Fruit fly (Drosophila melanogaster) whole organism, embryonic: ENCODE results near the gene BTBD9.

Experiments
- Atf3 ChIP-seq: fragments of 200-800 bp; sonication (Bioruptor generic); optimal IDR thresholded peaks from 3 replicates; lab custom pipeline; 2016; ENCODE audit warnings: missing biosample characterization, missing genetic modification characterization
- Blimp-1 ChIP-seq: fragments of 200-800 bp; sonication (Bioruptor generic); optimal IDR thresholded peaks from 3 replicates; lab custom pipeline; 2018; ENCODE audit warnings: missing biosample characterization, missing genetic modification characterization, mild to moderate bottlenecking, moderate library complexity, missing genetic modification reagents
- BtbVII ChIP-seq: fragments of 200-800 bp; sonication (Bioruptor generic); optimal IDR thresholded peaks from 3 replicates; lab custom pipeline; 2017; ENCODE audit warnings: missing biosample characterization, mild to moderate bottlenecking, missing genetic modification characterization
- CG1024 ChIP-seq: fragments of 200-800 bp; sonication (Bioruptor generic); IDR thresholded peaks from 2 replicates; pipeline ENCODE4 v1.3.6; 2022; ENCODE audit warnings: missing biosample characterization, missing genetic modification characterization
- CG11398 ChIP-seq: fragments of 200-800 bp; sonication (Bioruptor generic); optimal IDR thresholded peaks from 2 replicates; lab custom pipeline; 2016; ENCODE audit warnings: missing biosample characterization, missing genetic modification characterization
- CG12071 ChIP-seq: fragments of 200-800 bp; sonication (Bioruptor generic); optimal IDR thresholded peaks from 3 replicates; lab custom pipeline; 2018; ENCODE audit warnings: missing biosample characterization, mild to moderate bottlenecking, missing genetic modification characterization
- CG1233 ChIP-seq: fragments of 200-800 bp; sonication (Bioruptor generic); optimal IDR thresholded peaks from 4 replicates; lab custom pipeline; 2018; ENCODE audit warnings: missing biosample characterization, mild to moderate bottlenecking, missing genetic modification characterization
- CG12769 ChIP-seq: fragments of 200-800 bp; sonication (Bioruptor generic); optimal IDR thresholded peaks from 2 replicates; lab custom pipeline; 2019; ENCODE audit warnings: missing biosample characterization, mild to moderate bottlenecking, missing genetic modification characterization, moderate library complexity
- CG15011 ChIP-seq: fragments of 200-800 bp; sonication (Bioruptor generic); optimal IDR thresholded peaks from 3 replicates; lab custom pipeline; 2018; ENCODE audit warnings: missing biosample characterization, mild to moderate bottlenecking, missing genetic modification characterization
- CG15269 ChIP-seq: fragments of 200-800 bp; sonication (Bioruptor generic); optimal IDR thresholded peaks from 2 replicates; lab custom pipeline; 2018; ENCODE audit warnings: missing biosample characterization, mild to moderate bottlenecking, missing genetic modification characterization, moderate library complexity
- CG16863 ChIP-seq: fragments of 200-800 bp; sonication (Bioruptor generic); optimal IDR thresholded peaks from 3 replicates; lab custom pipeline; 2016; ENCODE audit warnings: missing biosample characterization, missing genetic modification characterization
- CG17328 ChIP-seq: fragments of 200-800 bp; sonication (Bioruptor generic); IDR thresholded peaks from 2 replicates; pipeline ENCODE4 v1.3.6; 2022; ENCODE audit warnings: missing biosample characterization, missing genetic modification characterization
- CG17612 ChIP-seq: fragments of 200-800 bp; sonication (Bioruptor generic); IDR thresholded peaks from 2 replicates; pipeline ENCODE4 v1.3.6; 2022; ENCODE audit warnings: missing biosample characterization, missing genetic modification characterization
- CG18011 ChIP-seq: fragments of 200-800 bp; sonication (Bioruptor generic); optimal IDR thresholded peaks from 2 replicates; lab custom pipeline; 2017; ENCODE audit warnings: missing biosample characterization, missing genetic modification characterization, mild to moderate bottlenecking, moderate library complexity, missing genotype
- CG2199 ChIP-seq: fragments of 200-800 bp; sonication (Bioruptor generic); IDR thresholded peaks from 3 replicates; pipeline ENCODE4 v1.3.6; 2022; ENCODE audit warnings: missing biosample characterization, missing genetic modification characterization
- CG30020 ChIP-seq: fragments of 200-800 bp; optimal IDR thresholded peaks from 2 replicates; lab custom pipeline; 2019; ENCODE audit warnings: missing biosample characterization, mild to moderate bottlenecking, missing genetic modification characterization, moderate library complexity
- CG31224 ChIP-seq: fragments of 200-800 bp; sonication (Bioruptor generic); IDR thresholded peaks from 2 replicates; pipeline ENCODE4 v1.3.6; 2022; ENCODE audit warnings: missing biosample characterization, missing genetic modification characterization
- CG32767 ChIP-seq: fragments of 200-800 bp; sonication (Bioruptor generic); IDR thresholded peaks from 2 replicates; pipeline ENCODE4 v1.3.6; 2022; ENCODE audit warnings: missing biosample characterization, missing genetic modification characterization
- CG3281 ChIP-seq: fragments of 200-800 bp; sonication (Bioruptor generic); optimal IDR thresholded peaks from 3 replicates; lab custom pipeline; 2017; ENCODE audit warnings: missing biosample characterization, mild to moderate bottlenecking, missing genetic modification characterization
- CG3838 ChIP-seq: fragments of 200-800 bp; sonication (Bioruptor generic); optimal IDR thresholded peaks from 3 replicates; lab custom pipeline; 2016; ENCODE audit warnings: missing biosample characterization, missing genetic modification characterization
- CG7357 ChIP-seq: fragments of 200-800 bp; sonication (Bioruptor generic); IDR thresholded peaks from 3 replicates; pipeline ENCODE4 v1.3.6; 2022; ENCODE audit warnings: missing biosample characterization, missing genetic modification characterization
- CG8924 ChIP-seq: fragments of 200-800 bp; optimal IDR thresholded peaks from 3 replicates; lab custom pipeline; 2019; ENCODE audit warnings: missing biosample characterization, mild to moderate bottlenecking, missing genetic modification characterization, moderate library complexity
- Eip74EF ChIP-seq, 2 experiments: fragments of 200-800 bp in 1 of 2; fragments of >200 bp in 1 of 2; sonication (Bioruptor generic) in 1 of 2; optimal IDR thresholded peaks; 2 replicates each; lab custom pipeline; 2017 to 2019; ENCODE audit warnings: missing biosample characterization in 2 of 2, missing genetic modification characterization in 2 of 2, mild to moderate bottlenecking in 1 of 2, moderate library complexity in 1 of 2
- GATAe ChIP-seq: fragments of 200-800 bp; sonication (Bioruptor generic); conservative IDR thresholded peaks from 2 replicates; pipeline ENCODE4 v1.3.6; 2022; ENCODE audit warnings: missing biosample characterization, missing genetic modification characterization
- H2.0 ChIP-seq: fragments of 200-800 bp; sonication (Bioruptor generic); IDR thresholded peaks from 2 replicates; pipeline ENCODE4 v1.3.6; 2022; ENCODE audit warnings: missing biosample characterization, missing genetic modification characterization
- Hr51 ChIP-seq, 2 experiments: fragments of 200-800 bp; sonication (Bioruptor generic); optimal IDR thresholded peaks; 2 replicates in 1 of 2; 3 replicates in 1 of 2; lab custom pipeline; 2016 to 2018; ENCODE audit warnings: missing biosample characterization in 2 of 2, missing genetic modification characterization in 2 of 2, mild to moderate bottlenecking in 1 of 2, moderate library complexity in 1 of 2
- Meics ChIP-seq: fragments of 200-800 bp; sonication (Bioruptor generic); optimal IDR thresholded peaks from 2 replicates; lab custom pipeline; 2017; ENCODE audit warnings: missing biosample characterization, mild to moderate bottlenecking, missing genetic modification characterization
- NFAT ChIP-seq: fragments of 200-800 bp; sonication (Bioruptor generic); IDR thresholded peaks from 2 replicates; pipeline ENCODE4 v1.3.6; 2022; ENCODE audit warnings: missing biosample characterization, missing genetic modification characterization
- Sox100B ChIP-seq: fragments of 200-800 bp; sonication (Bioruptor generic); optimal IDR thresholded peaks from 3 replicates; lab custom pipeline; 2018; ENCODE audit warnings: missing biosample characterization, mild to moderate bottlenecking, missing genetic modification characterization
- YL-1 ChIP-seq: fragments of 200-800 bp; sonication (Bioruptor generic); optimal IDR thresholded peaks from 3 replicates; lab custom pipeline; 2017; ENCODE audit warnings: missing biosample characterization, mild to moderate bottlenecking, missing genetic modification characterization
- br ChIP-seq: fragments of >200 bp; optimal IDR thresholded peaks from 2 replicates; lab custom pipeline; 2017
- dati ChIP-seq: fragments of 200-800 bp; sonication (Bioruptor generic); IDR thresholded peaks from 2 replicates; pipeline ENCODE4 v1.3.6; 2022; ENCODE audit warnings: missing biosample characterization, missing genetic modification characterization
- dmrt11E ChIP-seq: fragments of 200-800 bp; sonication (Bioruptor generic); optimal IDR thresholded peaks from 3 replicates; lab custom pipeline; 2018; ENCODE audit warnings: missing biosample characterization, mild to moderate bottlenecking, missing genetic modification characterization, moderate library complexity
- dmrt99B ChIP-seq: fragments of 200-800 bp; sonication (Bioruptor generic); optimal IDR thresholded peaks from 2 replicates; lab custom pipeline; 2018; ENCODE audit warnings: missing biosample characterization, mild to moderate bottlenecking, missing genetic modification characterization, moderate library complexity
- en ChIP-seq: fragments of 200-800 bp; sonication (Bioruptor generic); optimal IDR thresholded peaks from 2 replicates; lab custom pipeline; 2016; ENCODE audit warnings: missing biosample characterization, missing genetic modification characterization
- esg ChIP-seq: fragments of 200-800 bp; sonication (Bioruptor generic); conservative IDR thresholded peaks from 2 replicates; pipeline ENCODE4 v1.3.6; 2022; ENCODE audit warnings: missing biosample characterization, missing genetic modification characterization
- fd102C ChIP-seq: fragments of 200-800 bp; sonication (Bioruptor generic); optimal IDR thresholded peaks from 2 replicates; lab custom pipeline; 2018; ENCODE audit warnings: missing biosample characterization, mild to moderate bottlenecking, missing genetic modification characterization, moderate library complexity
- gsb-n ChIP-seq: fragments of 200-800 bp; sonication (Bioruptor generic); optimal IDR thresholded peaks from 3 replicates; lab custom pipeline; 2018; ENCODE audit warnings: missing biosample characterization, mild to moderate bottlenecking, missing genetic modification characterization
- ind ChIP-seq: fragments of 200-800 bp; sonication (Bioruptor generic); optimal IDR thresholded peaks from 3 replicates; lab custom pipeline; 2016; ENCODE audit warnings: missing biosample characterization, missing genetic modification characterization
- insv ChIP-seq, 2 experiments: fragments of 200-800 bp; sonication (Bioruptor generic); optimal IDR thresholded peaks; 3 replicates each; lab custom pipeline; 2016 to 2018; ENCODE audit warnings: missing biosample characterization in 2 of 2, missing genetic modification characterization in 2 of 2
- jigr1 ChIP-seq: fragments of 200-800 bp; sonication (Bioruptor generic); IDR thresholded peaks from 3 replicates; pipeline ENCODE4 v1.3.6; 2022; ENCODE audit warnings: missing biosample characterization, missing genetic modification characterization
- kay ChIP-seq: fragments of 200-800 bp; sonication (Bioruptor generic); optimal IDR thresholded peaks from 2 replicates; lab custom pipeline; 2016; ENCODE audit warnings: missing biosample characterization, missing genetic modification characterization
- knrl ChIP-seq: fragments of 200-800 bp; sonication (Bioruptor generic); IDR thresholded peaks from 3 replicates; pipeline ENCODE4 v1.3.6; 2022; ENCODE audit warnings: missing biosample characterization, missing genetic modification characterization; ENCODE audit not compliant: partially characterized antibody
- odd ChIP-seq: fragments of 200-800 bp; sonication (Bioruptor generic); optimal IDR thresholded peaks from 2 replicates; lab custom pipeline; 2017; ENCODE audit warnings: missing biosample characterization, mild to moderate bottlenecking, missing genetic modification characterization
- onecut ChIP-seq: fragments of 200-800 bp; sonication (Bioruptor generic); IDR thresholded peaks from 2 replicates; pipeline ENCODE4 v1.3.6; 2022; ENCODE audit warnings: missing biosample characterization, missing genetic modification characterization
- pan ChIP-seq, 4 experiments: fragments of >200 bp in 3 of 4; fragments of 200-800 bp in 1 of 4; sonication (Bioruptor generic) in 1 of 4; optimal IDR thresholded peaks in 3 of 4; IDR thresholded peaks in 1 of 4; 2 replicates each; pipeline versions ENCODE4 v1.3.6 to Lab custom; 2017 to 2022; ENCODE audit warnings: missing biosample characterization in 2 of 4, missing genetic modification characterization in 2 of 4, mixed read lengths in 1 of 4
- tap ChIP-seq: fragments of 200-800 bp; optimal IDR thresholded peaks from 3 replicates; lab custom pipeline; 2019; ENCODE audit warnings: missing biosample characterization, mild to moderate bottlenecking, missing genetic modification characterization, moderate library complexity
- tio ChIP-seq: fragments of 200-800 bp; sonication (Bioruptor generic); optimal IDR thresholded peaks from 2 replicates; lab custom pipeline; 2017; ENCODE audit warnings: missing biosample characterization, missing genetic modification characterization, inconsistent platforms
- unpg ChIP-seq: fragments of 200-800 bp; sonication (Bioruptor generic); optimal IDR thresholded peaks from 3 replicates; lab custom pipeline; 2018; ENCODE audit warnings: missing biosample characterization, mild to moderate bottlenecking, missing genetic modification characterization, moderate library complexity
- vfl ChIP-seq: fragments of 200-800 bp; sonication (Bioruptor generic); optimal IDR thresholded peaks from 2 replicates; lab custom pipeline; 2016; ENCODE audit warnings: missing biosample characterization, missing genetic modification characterization

Gene BTBD9

dm6 chrX:10775690-10776089, 7.4 kb downstream of the BTBD9 start:
- TF ChIP-seq CG15269 (tag; lab: Kevin White, UChicago) (peak; percentile 69), CG30020 (tag; lab: Kevin White, UChicago) (no peak), fd102C (no peak), insv (GFP tag; optimal IDR thresholded peaks at IDR 0.05; lab: Kevin White, UChicago) (no peak), CG12071 (peak; percentile 47), br (lab: Kevin White, UChicago) (no peak), tio (GFP tag; lab: Kevin White, UChicago) (peak; percentile 27), CG7357 (0 out of 3 replicates have a peak, but pooled peaks have one; percentile 8), pan (optimal IDR thresholded peaks at IDR 0.05; lab: Kevin White, UChicago) (no peak), pan (GFP tag; optimal IDR thresholded peaks at IDR 0.05 in 1 of 2, IDR thresholded peaks at IDR 0.05 in 1 of 2) (peak in 1 of 2 experiments; percentile 71), CG1233 (GFP tag; lab: Kevin White, UChicago) (peak; percentile 28), ind (GFP tag; lab: Kevin White, UChicago) (peak; percentile 44), jigr1 (no peak), knrl (GFP tag; lab: Robert Waterston, UW) (no peak), CG3838 (no peak), GATAe (no peak), CG1024 (0 out of 2 replicates have a peak, but pooled peaks have one; percentile 14), dmrt99B (peak; percentile 74), dati (GFP tag; lab: Robert Waterston, UW) (no peak), dmrt11E (no peak), kay (GFP tag; lab: Kevin White, UChicago) (no peak), onecut (GFP tag; lab: Robert Waterston, UW) (peak; percentile 29; the same call in 1 of the 2 replicates), CG11398 (GFP tag; lab: Kevin White, UChicago) (no peak), Meics (GFP tag; lab: Kevin White, UChicago) (peak; percentile 41), CG31224 (GFP tag; lab: Robert Waterston, UW) (0 out of 2 replicates have a peak, but pooled peaks have one; percentile 20), CG12769 (tag; lab: Kevin White, UChicago) (peak; percentile 18), NFAT (GFP tag; lab: Robert Waterston, UW) (no peak), CG8924 (tag; lab: Kevin White, UChicago) (peak; percentile 19), CG17328 (GFP tag; lab: Robert Waterston, UW) (peak; percentile 56), esg (GFP tag; lab: Robert Waterston, UW) (peak; percentile 48; the same call in 1 of the 2 replicates), CG18011 (GFP tag; lab: Kevin White, UChicago) (no peak), tap (tag; lab: Kevin White, UChicago) (peak; percentile 45), CG16863 (GFP tag; lab: Kevin White, UChicago) (peak; percentile 12), CG3281 (GFP tag; lab: Kevin White, UChicago) (peak; percentile 44), vfl (GFP tag; lab: Kevin White, UChicago) (no peak), Eip74EF (GFP tag; optimal IDR thresholded peaks at IDR 0.05; lab: Kevin White, UChicago) (peak in 1 of 2 experiments; percentile 6), CG17612 (GFP tag; lab: Robert Waterston, UW) (no peak), H2.0 (GFP tag; lab: Robert Waterston, UW) (peak; percentile 47), CG15011 (GFP tag; lab: Kevin White, UChicago) (no peak), Blimp-1 (GFP tag; lab: Kevin White, UChicago) (peak; percentile 19), Atf3 (GFP tag; lab: Kevin White, UChicago) (no peak), unpg (GFP tag; lab: Kevin White, UChicago) (peak; percentile 46), CG32767 (GFP tag; lab: Robert Waterston, UW) (peak; percentile 43; the same call in 1 of the 2 replicates), en (GFP tag; lab: Kevin White, UChicago) (no peak), Sox100B (peak; percentile 59), YL-1 (no peak), CG2199 (GFP tag; lab: Robert Waterston, UW) (no peak), gsb-n (no peak), odd (GFP tag; lab: Kevin White, UChicago) (peak; percentile 7), Hr51 (GFP tag; optimal IDR thresholded peaks at IDR 0.05; lab: Kevin White, UChicago) (peak in 1 of 2 experiments; percentile 64), BtbVII (GFP tag; lab: Kevin White, UChicago) (no peak)
